Worm (Caenorhabditis elegans) whole organism, L3 larva: ENCODE measurements around the gene arv-1.

Experiments
- mdl-1 ChIP-seq: fragments of 150-350 bp; optimal IDR thresholded peaks from 2 replicates; lab custom pipeline; 2014; ENCODE audit warnings: missing biosample characterization, missing genetic modification characterization
- nhr-11 ChIP-seq: fragments of 150-350 bp; optimal IDR thresholded peaks from 2 replicates; lab custom pipeline; 2014; ENCODE audit warnings: missing biosample characterization, missing genetic modification characterization
- nhr-12 ChIP-seq: fragments of 150-350 bp; optimal IDR thresholded peaks from 2 replicates; lab custom pipeline; 2014; ENCODE audit warnings: missing biosample characterization, missing genetic modification characterization
- nhr-28 ChIP-seq: fragments of 150-350 bp; optimal IDR thresholded peaks from 2 replicates; lab custom pipeline; 2014; ENCODE audit warnings: missing biosample characterization, missing genetic modification characterization
- pha-4 ChIP-seq: fragments of 150-350 bp; optimal IDR thresholded peaks from 2 replicates; lab custom pipeline; 2014; ENCODE audit warnings: missing biosample characterization, missing genetic modification reagents, missing genetic modification characterization
- zag-1 ChIP-seq: fragments of 150-350 bp; optimal IDR thresholded peaks from 2 replicates; lab custom pipeline; 2014; ENCODE audit warnings: missing biosample characterization, missing genetic modification characterization

DNA sequence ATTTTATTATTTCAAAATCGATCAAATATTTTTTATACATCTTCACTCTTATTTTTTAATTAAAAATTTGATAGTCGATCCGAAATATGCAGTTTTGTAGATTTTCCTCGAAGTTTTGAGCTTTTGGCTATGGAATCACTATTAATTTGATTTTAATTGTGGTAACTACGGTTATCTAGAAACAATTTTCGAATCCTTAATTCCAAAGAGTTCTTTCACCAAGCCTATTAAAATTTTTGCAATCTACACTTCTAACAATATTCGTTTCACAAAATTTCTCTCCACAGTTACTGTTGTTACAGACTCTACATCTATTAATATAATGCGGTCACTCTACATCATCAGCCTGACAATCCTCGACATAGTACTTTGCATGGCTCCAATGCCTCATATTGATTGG, 8.4 kb downstream of the arv-1 start, which contains the start of gene R05H5.7:
- TF ChIP-seq pha-4 (tag; lab: Kevin White, UChicago) (no peak), zag-1 (no peak), nhr-28 (tag; lab: Kevin White, UChicago) (no peak), nhr-12 (tag; lab: Kevin White, UChicago) (no peak), nhr-11 (no peak), mdl-1 (no peak)
